Fruit fly (Drosophila melanogaster) whole organism, embryonic: ENCODE data around the gene CG4101.

Experiments
- ATbp ChIP-seq: fragments of 200-800 bp; sonication (Bioruptor generic); optimal IDR thresholded peaks from 2 replicates; lab custom pipeline; 2017; ENCODE audit warnings: missing biosample characterization, mild to moderate bottlenecking, missing genetic modification characterization, missing genetic modification reagents
- Aef1 ChIP-seq: fragments of 200-800 bp; sonication (Bioruptor generic); IDR thresholded peaks from 3 replicates; pipeline ENCODE4 v1.3.6; 2022; ENCODE audit warnings: missing biosample characterization, missing genetic modification characterization
- CG10462 ChIP-seq: fragments of 200-800 bp; sonication (Bioruptor generic); optimal IDR thresholded peaks from 2 replicates; lab custom pipeline; 2016; ENCODE audit warnings: missing biosample characterization, missing genetic modification characterization
- CG11696 ChIP-seq: fragments of 200-800 bp; sonication (Bioruptor generic); IDR thresholded peaks from 2 replicates; pipeline ENCODE4 v1.3.6; 2022; ENCODE audit warnings: missing biosample characterization, missing genetic modification characterization
- CG12104 ChIP-seq: fragments of 200-800 bp; sonication (Bioruptor generic); optimal IDR thresholded peaks from 3 replicates; lab custom pipeline; 2016; ENCODE audit warnings: missing biosample characterization, missing genetic modification characterization
- CG13624 ChIP-seq: fragments of 200-800 bp; sonication (Bioruptor generic); optimal IDR thresholded peaks from 2 replicates; lab custom pipeline; 2016; ENCODE audit warnings: missing biosample characterization, missing genetic modification characterization
- CG14441 ChIP-seq: fragments of 200-800 bp; sonication (Bioruptor generic); IDR thresholded peaks from 2 replicates; pipeline ENCODE4 v1.3.6; 2022; ENCODE audit warnings: missing biosample characterization, missing genetic modification characterization
- CG14965 ChIP-seq: fragments of 200-800 bp; sonication (Bioruptor generic); optimal IDR thresholded peaks from 2 replicates; lab custom pipeline; 2016; ENCODE audit warnings: missing biosample characterization, missing genetic modification characterization, borderline replicate concordance
- CG1529 ChIP-seq: fragments of 200-800 bp; sonication (Bioruptor generic); optimal IDR thresholded peaks from 3 replicates; lab custom pipeline; 2018; ENCODE audit warnings: missing biosample characterization, missing genetic modification characterization
- CG15696 ChIP-seq: fragments of 200-800 bp; sonication (Bioruptor generic); optimal IDR thresholded peaks from 2 replicates; lab custom pipeline; 2019; ENCODE audit warnings: missing biosample characterization, mild to moderate bottlenecking, missing genetic modification characterization, moderate library complexity
- CG16779 ChIP-seq: fragments of 200-800 bp; sonication (Bioruptor generic); IDR thresholded peaks from 2 replicates; pipeline ENCODE4 v1.3.6; 2022; ENCODE audit warnings: missing biosample characterization, missing genetic modification characterization
- CG17328 ChIP-seq: fragments of 200-800 bp; sonication (Bioruptor generic); IDR thresholded peaks from 2 replicates; pipeline ENCODE4 v1.3.6; 2022; ENCODE audit warnings: missing biosample characterization, missing genetic modification characterization
- CG17802 ChIP-seq: fragments of 200-800 bp; sonication (Bioruptor generic); optimal IDR thresholded peaks from 2 replicates; lab custom pipeline; 2018; ENCODE audit warnings: missing biosample characterization, mild to moderate bottlenecking, missing genetic modification characterization, moderate library complexity
- CG18599 ChIP-seq: fragments of 200-800 bp; sonication (Bioruptor generic); optimal IDR thresholded peaks from 3 replicates; lab custom pipeline; 2017; ENCODE audit warnings: missing biosample characterization, missing genetic modification characterization, mild to moderate bottlenecking, moderate library complexity, missing genetic modification reagents
- CG18764 ChIP-seq: fragments of 200-800 bp; sonication (Bioruptor generic); optimal IDR thresholded peaks from 3 replicates; lab custom pipeline; 2016; ENCODE audit warnings: missing biosample characterization, missing genetic modification characterization
- CG2889 ChIP-seq: fragments of 200-800 bp; sonication (Bioruptor generic); IDR thresholded peaks from 3 replicates; pipeline ENCODE4 v1.3.6; 2022; ENCODE audit warnings: missing biosample characterization, missing genetic modification characterization
- CG33557 ChIP-seq: fragments of 200-800 bp; sonication (Bioruptor generic); optimal IDR thresholded peaks from 2 replicates; lab custom pipeline; 2019; ENCODE audit warnings: missing biosample characterization, mild to moderate bottlenecking, missing genetic modification characterization, moderate library complexity
- CG3407 ChIP-seq: fragments of 200-800 bp; sonication (Bioruptor generic); optimal IDR thresholded peaks from 2 replicates; lab custom pipeline; 2018; ENCODE audit warnings: missing biosample characterization, mild to moderate bottlenecking, missing genetic modification characterization
- CG3847 ChIP-seq: fragments of 200-800 bp; sonication (Bioruptor generic); IDR thresholded peaks from 2 replicates; pipeline ENCODE4 v1.3.6; 2022; ENCODE audit warnings: missing biosample characterization, missing genetic modification characterization
- CG6175 ChIP-seq: fragments of 200-800 bp; sonication (Bioruptor generic); IDR thresholded peaks from 3 replicates; pipeline ENCODE4 v1.3.6; 2022; ENCODE audit warnings: missing biosample characterization, missing genetic modification characterization
- CG6254 ChIP-seq: fragments of 200-800 bp; sonication (Bioruptor generic); optimal IDR thresholded peaks from 3 replicates; lab custom pipeline; 2017; ENCODE audit warnings: mild to moderate bottlenecking, missing biosample characterization, missing genetic modification reagents, missing genetic modification characterization
- CG7745 ChIP-seq: fragments of 200-800 bp; sonication (Bioruptor generic); optimal IDR thresholded peaks from 2 replicates; lab custom pipeline; 2018; ENCODE audit warnings: missing biosample characterization, mild to moderate bottlenecking, missing genetic modification characterization, moderate library complexity
- CG8089 ChIP-seq: fragments of 200-800 bp; sonication (Bioruptor generic); optimal IDR thresholded peaks from 3 replicates; lab custom pipeline; 2016; ENCODE audit warnings: missing biosample characterization, missing genetic modification characterization
- CG8765 ChIP-seq: fragments of 200-800 bp; sonication (Bioruptor generic); IDR thresholded peaks from 2 replicates; pipeline ENCODE4 v1.3.6; 2022; ENCODE audit warnings: missing biosample characterization, missing genetic modification characterization
- CG8944 ChIP-seq: fragments of 200-800 bp; sonication (Bioruptor generic); optimal IDR thresholded peaks from 3 replicates; lab custom pipeline; 2016; ENCODE audit warnings: missing biosample characterization, missing genetic modification characterization
- CG9727 ChIP-seq: fragments of 200-800 bp; sonication (Bioruptor generic); optimal IDR thresholded peaks from 3 replicates; lab custom pipeline; 2017; ENCODE audit warnings: missing biosample characterization, mild to moderate bottlenecking, missing genetic modification characterization
- D19B ChIP-seq: fragments of 200-800 bp; sonication (Bioruptor generic); optimal IDR thresholded peaks from 2 replicates; lab custom pipeline; 2017; ENCODE audit warnings: missing biosample characterization, mild to moderate bottlenecking, missing genetic modification characterization
- Eip74EF ChIP-seq, 2 experiments: fragments of 200-800 bp in 1 of 2; fragments of >200 bp in 1 of 2; sonication (Bioruptor generic) in 1 of 2; optimal IDR thresholded peaks; 2 replicates each; lab custom pipeline; 2017 to 2019; ENCODE audit warnings: missing biosample characterization in 2 of 2, missing genetic modification characterization in 2 of 2, mild to moderate bottlenecking in 1 of 2, moderate library complexity in 1 of 2
- Fer1 ChIP-seq: fragments of 200-800 bp; sonication (Bioruptor generic); optimal IDR thresholded peaks from 2 replicates; lab custom pipeline; 2017; ENCODE audit warnings: missing biosample characterization, mild to moderate bottlenecking, missing genetic modification characterization
- Gug ChIP-seq: fragments of 200-800 bp; sonication (Bioruptor generic); IDR thresholded peaks from 4 replicates; pipeline ENCODE4 v1.3.6; 2022; ENCODE audit warnings: missing biosample characterization, missing genetic modification characterization
- H2.0 ChIP-seq: fragments of 200-800 bp; sonication (Bioruptor generic); IDR thresholded peaks from 2 replicates; pipeline ENCODE4 v1.3.6; 2022; ENCODE audit warnings: missing biosample characterization, missing genetic modification characterization
- Hr39 ChIP-seq: fragments of >200 bp; optimal IDR thresholded peaks from 2 replicates; lab custom pipeline; 2017
- Rx ChIP-seq: fragments of 200-800 bp; sonication (Bioruptor generic); IDR thresholded peaks from 2 replicates; pipeline ENCODE4 v1.3.6; 2022; ENCODE audit warnings: missing biosample characterization, missing genetic modification characterization
- Six4 ChIP-seq: fragments of 200-800 bp; sonication (Bioruptor generic); optimal IDR thresholded peaks from 2 replicates; lab custom pipeline; 2016; ENCODE audit warnings: missing biosample characterization, missing genetic modification characterization
- ac ChIP-seq: fragments of 200-800 bp; sonication (Bioruptor generic); optimal IDR thresholded peaks from 3 replicates; lab custom pipeline; 2017; ENCODE audit warnings: missing biosample characterization, mild to moderate bottlenecking, missing genetic modification characterization
- amos ChIP-seq: fragments of 200-800 bp; sonication (Bioruptor generic); IDR thresholded peaks from 2 replicates; pipeline ENCODE4 v1.3.6; 2022; ENCODE audit warnings: missing biosample characterization, missing genetic modification characterization; ENCODE audit not compliant: partially characterized antibody
- dan ChIP-seq: fragments of 200-800 bp; sonication (Bioruptor generic); IDR thresholded peaks from 2 replicates; pipeline ENCODE4 v1.3.6; 2022; ENCODE audit warnings: missing biosample characterization, missing genetic modification characterization
- exex ChIP-seq: fragments of 200-800 bp; sonication (Bioruptor generic); optimal IDR thresholded peaks from 4 replicates; lab custom pipeline; 2018; ENCODE audit warnings: missing biosample characterization, mild to moderate bottlenecking, missing genetic modification characterization, moderate library complexity
- fu2 ChIP-seq: fragments of 200-800 bp; sonication (Bioruptor generic); optimal IDR thresholded peaks from 2 replicates; lab custom pipeline; 2016; ENCODE audit warnings: missing biosample characterization, missing genetic modification characterization
- grn ChIP-seq: fragments of 200-800 bp; sonication (Bioruptor generic); optimal IDR thresholded peaks from 3 replicates; lab custom pipeline; 2017; ENCODE audit warnings: missing biosample characterization, missing genetic modification characterization
- gt ChIP-seq: fragments of 200-800 bp; sonication (Bioruptor generic); IDR thresholded peaks from 2 replicates; pipeline ENCODE4 v1.3.6; 2022; ENCODE audit warnings: missing biosample characterization, missing genetic modification characterization
- hbn ChIP-seq: fragments of 200-800 bp; sonication (Bioruptor generic); IDR thresholded peaks from 2 replicates; pipeline ENCODE4 v1.3.6; 2022; ENCODE audit warnings: missing biosample characterization, missing genetic modification characterization; ENCODE audit not compliant: partially characterized antibody
- hth ChIP-seq: fragments of >200 bp; optimal IDR thresholded peaks from 2 replicates; lab custom pipeline; 2017; ENCODE audit warnings: inconsistent platforms
- jigr1 ChIP-seq: fragments of 200-800 bp; sonication (Bioruptor generic); IDR thresholded peaks from 3 replicates; pipeline ENCODE4 v1.3.6; 2022; ENCODE audit warnings: missing biosample characterization, missing genetic modification characterization
- nmo ChIP-seq: fragments of 200-800 bp; sonication (Bioruptor generic); optimal IDR thresholded peaks from 2 replicates; lab custom pipeline; 2018; ENCODE audit warnings: missing biosample characterization, mild to moderate bottlenecking, missing genetic modification characterization, moderate library complexity
- nom ChIP-seq: fragments of 200-800 bp; sonication (Bioruptor generic); optimal IDR thresholded peaks from 2 replicates; lab custom pipeline; 2017; ENCODE audit warnings: missing biosample characterization, missing genetic modification characterization, mild to moderate bottlenecking, moderate library complexity, missing genetic modification reagents
- pnt ChIP-seq: fragments of 200-800 bp; sonication (Bioruptor generic); optimal IDR thresholded peaks from 3 replicates; lab custom pipeline; 2016; ENCODE audit warnings: missing biosample characterization, missing genetic modification characterization
- pzg ChIP-seq: fragments of 200-800 bp; sonication (Bioruptor generic); optimal IDR thresholded peaks from 3 replicates; lab custom pipeline; 2018; ENCODE audit warnings: missing biosample characterization, mild to moderate bottlenecking, missing genetic modification characterization, moderate library complexity
- shn ChIP-seq: fragments of 200-800 bp; sonication (Bioruptor generic); optimal IDR thresholded peaks from 3 replicates; lab custom pipeline; 2016; ENCODE audit warnings: missing biosample characterization, missing genetic modification characterization
- tna ChIP-seq: fragments of 200-800 bp; sonication (Bioruptor generic); IDR thresholded peaks from 2 replicates; pipeline ENCODE4 v1.3.6; 2022; ENCODE audit warnings: missing biosample characterization, missing genetic modification characterization; ENCODE audit not compliant: partially characterized antibody

Gene CG4101

DNA sequence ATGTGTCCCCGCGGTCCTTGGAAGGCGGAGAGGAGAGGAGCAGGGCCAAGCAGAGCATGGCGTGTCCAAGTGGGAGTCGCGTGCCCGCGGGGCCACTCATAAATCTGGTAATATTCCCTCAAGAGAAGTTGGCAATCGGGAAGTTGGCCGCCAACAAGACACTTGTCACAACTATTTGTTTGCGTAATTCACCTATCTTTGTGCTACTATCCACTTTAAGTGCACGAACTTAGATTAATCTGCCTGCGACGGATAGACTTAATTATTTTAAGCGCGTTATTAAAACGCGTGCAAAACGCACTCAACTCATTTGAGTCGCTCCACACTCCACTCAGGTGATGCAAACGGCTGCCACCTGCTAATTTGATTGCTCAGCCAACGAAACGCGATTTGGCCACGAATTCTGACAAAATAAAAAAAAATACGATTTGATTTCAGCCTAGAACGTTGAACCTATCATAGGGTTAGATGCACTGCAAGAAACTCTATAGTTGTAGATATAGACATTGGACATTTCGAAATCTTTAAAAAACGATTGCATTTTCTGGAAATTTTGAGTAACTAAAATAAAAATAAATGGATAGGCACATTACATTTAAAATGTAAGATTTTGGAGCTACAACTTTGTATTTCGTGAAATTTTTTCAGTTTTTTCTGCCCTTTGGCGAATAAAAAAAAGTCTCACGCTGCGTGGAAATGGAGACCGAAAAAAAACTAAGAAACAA is 41.1 kb upstream of the CG4101 start (continued):
- TF ChIP-seq hbn (GFP tag; lab: Robert Waterston, UW) (no peak), CG33557 (GFP tag; lab: Kevin White, UChicago) (no peak), CG6254 (GFP tag; lab: Kevin White, UChicago) (no peak), nmo (GFP tag; lab: Kevin White, UChicago) (peak; percentile 39), amos (GFP tag; lab: Robert Waterston, UW) (no peak), CG8089 (no peak), D19B (GFP tag; lab: Kevin White, UChicago) (peak; percentile 5), gt (GFP tag; lab: Robert Waterston, UW) (no peak), CG17328 (GFP tag; lab: Robert Waterston, UW) (0 out of 2 replicates have a peak, but pooled peaks have one; percentile 25), jigr1 (no peak), CG17802 (tag; lab: Kevin White, UChicago) (no peak), ac (GFP tag; lab: Kevin White, UChicago) (no peak), shn (peak; percentile 29), CG3407 (GFP tag; lab: Kevin White, UChicago) (no peak), Rx (GFP tag; lab: Robert Waterston, UW) (no peak), CG14965 (GFP tag; lab: Kevin White, UChicago) (no peak), fu2 (GFP tag; lab: Kevin White, UChicago) (no peak), H2.0 (GFP tag; lab: Robert Waterston, UW) (peak; percentile 32), CG13624 (GFP tag; lab: Kevin White, UChicago) (peak; percentile 61), CG10462 (GFP tag; lab: Kevin White, UChicago) (no peak), nom (GFP tag; lab: Kevin White, UChicago) (no peak), CG2889 (GFP tag; lab: Robert Waterston, UW) (peak; percentile 62), pnt (GFP tag; lab: Kevin White, UChicago) (peak; percentile 13), grn (GFP tag; lab: Kevin White, UChicago) (no peak), CG12104 (GFP tag; lab: Kevin White, UChicago) (no peak), CG18764 (GFP tag; lab: Kevin White, UChicago) (peak; percentile 28), CG7745 (tag; lab: Kevin White, UChicago) (no peak), Six4 (GFP tag; lab: Kevin White, UChicago) (no peak), CG3847 (GFP tag; lab: Robert Waterston, UW) (peak; percentile 52), exex (no peak), pzg (GFP tag; lab: Kevin White, UChicago) (no peak), CG1529 (GFP tag; lab: Kevin White, UChicago) (no peak), Gug (GFP tag; lab: Robert Waterston, UW) (no peak), CG18599 (GFP tag; lab: Kevin White, UChicago) (peak; percentile 64), hth (no peak), Hr39 (lab: Kevin White, UChicago) (no peak), CG15696 (tag; lab: Kevin White, UChicago) (no peak), CG8765 (GFP tag; lab: Robert Waterston, UW) (no peak), CG8944 (no peak), CG6175 (GFP tag; lab: Robert Waterston, UW) (no peak), tna (GFP tag; lab: Robert Waterston, UW) (no peak), dan (GFP tag; lab: Robert Waterston, UW) (no peak), CG11696 (peak; percentile 22; the same call in 1 of the 2 replicates), CG14441 (GFP tag; lab: Robert Waterston, UW) (peak; percentile 62), ATbp (GFP tag; lab: Kevin White, UChicago) (no peak), CG16779 (no peak), Eip74EF (GFP tag; optimal IDR thresholded peaks at IDR 0.05; lab: Kevin White, UChicago) (no peak), Aef1 (GFP tag; lab: Robert Waterston, UW) (peak; percentile 47; the same call in 2 of the 3 replicates), Fer1 (GFP tag; lab: Kevin White, UChicago) (peak; percentile 53), CG9727 (GFP tag; lab: Kevin White, UChicago) (peak; percentile 18)
